Fruit fly (Drosophila melanogaster): ENCODE measurements around the gene sgg.

The sgg gene

dm6 chrX:2703693-2704092 is 69.9 kb downstream of the sgg start, which contains the start of gene Ugalt (continued):
- peak; percentile 100 for TF ChIP-seq aop (GFP tag; IDR thresholded peaks at IDR 0.05)
- TF ChIP-seq CG2120 (GFP tag; optimal IDR thresholded peaks at IDR 0.05) = peak; percentile 100
- TF ChIP-seq CG11504 (tag; optimal IDR thresholded peaks at IDR 0.05) = peak; percentile 99
- peak; percentile 100 for TF ChIP-seq CG13123 (GFP tag; optimal IDR thresholded peaks at IDR 0.05)
- peak; percentile 79 for TF ChIP-seq CG42726 (GFP tag; IDR thresholded peaks at IDR 0.05; ENCODE audit: partially characterized antibody)
- no peak for TF ChIP-seq tna (GFP tag; IDR thresholded peaks at IDR 0.05; ENCODE audit: partially characterized antibody)
- peak; percentile 100 for TF ChIP-seq dmrt99B (tag; optimal IDR thresholded peaks at IDR 0.05)
- peak; percentile 100 for TF ChIP-seq gem (tag; optimal IDR thresholded peaks at IDR 0.05)
- peak; percentile 99 for TF ChIP-seq Adf1 (GFP tag; IDR thresholded peaks at IDR 0.05)
- TF ChIP-seq CG7556 (GFP tag; optimal IDR thresholded peaks at IDR 0.05) = peak; percentile 100
- TF ChIP-seq CG12236 (GFP tag; optimal IDR thresholded peaks at IDR 0.05) = peak; percentile 100
- TF ChIP-seq CG31388 (GFP tag; optimal IDR thresholded peaks at IDR 0.05) = peak; percentile 100
- peak; percentile 100 for TF ChIP-seq kay (GFP tag; optimal IDR thresholded peaks at IDR 0.05)
- TF ChIP-seq az2 (GFP tag; optimal IDR thresholded peaks at IDR 0.05) = peak; percentile 100
- peak; percentile 100 for TF ChIP-seq CG6765 (GFP tag; optimal IDR thresholded peaks at IDR 0.05)
- no peak for TF ChIP-seq CG2129 (GFP tag; IDR thresholded peaks at IDR 0.05; ENCODE audit: partially characterized antibody)
- peak; percentile 100 for TF ChIP-seq exex (tag; optimal IDR thresholded peaks at IDR 0.05)
- peak; percentile 100 for TF ChIP-seq row (GFP tag; IDR thresholded peaks at IDR 0.05)
- TF ChIP-seq tio (GFP tag; optimal IDR thresholded peaks at IDR 0.05) = peak; percentile 100
- TF ChIP-seq tx (GFP tag; optimal IDR thresholded peaks at IDR 0.05) = peak; percentile 100
- TF ChIP-seq fd96Cb (tag; optimal IDR thresholded peaks at IDR 0.05) = peak; percentile 100
- TF ChIP-seq bcd (GFP tag; optimal IDR thresholded peaks at IDR 0.05) = peak; percentile 100
- TF ChIP-seq seq (GFP tag; IDR thresholded peaks at IDR 0.05) = peak; percentile 100
- peak; percentile 99 for TF ChIP-seq CG10274 (GFP tag; optimal IDR thresholded peaks at IDR 0.05)
- TF ChIP-seq Doc2 (GFP tag; IDR thresholded peaks at IDR 0.05) = peak; percentile 100
- peak; percentile 100 for TF ChIP-seq CG12659 (GFP tag; optimal IDR thresholded peaks at IDR 0.05)
- peak; percentile 100 for TF ChIP-seq sisA (GFP tag; IDR thresholded peaks at IDR 0.05)
- TF ChIP-seq nmo (GFP tag; optimal IDR thresholded peaks at IDR 0.05) = peak; percentile 100
- peak; percentile 100 for TF ChIP-seq CG7372 (GFP tag; IDR thresholded peaks at IDR 0.05)
- peak; percentile 100 for TF ChIP-seq Atf3 (GFP tag; optimal IDR thresholded peaks at IDR 0.05)
- TF ChIP-seq CG2712 (tag; optimal IDR thresholded peaks at IDR 0.05) = peak; percentile 100
- peak; percentile 100 for TF ChIP-seq CrebB (tag; optimal IDR thresholded peaks at IDR 0.05)
- peak; percentile 100 for TF ChIP-seq CG8944 (GFP tag; optimal IDR thresholded peaks at IDR 0.05)
- peak; percentile 100 for TF ChIP-seq dysf (GFP tag; IDR thresholded peaks at IDR 0.05)
- TF ChIP-seq NfI (GFP tag; optimal IDR thresholded peaks at IDR 0.05) = peak; percentile 100
- peak; percentile 99 for TF ChIP-seq Hmx (GFP tag; optimal IDR thresholded peaks at IDR 0.05)
- TF ChIP-seq ind (GFP tag; optimal IDR thresholded peaks at IDR 0.05) = peak; percentile 100
- TF ChIP-seq CG2202 (tag; optimal IDR thresholded peaks at IDR 0.05) = peak; percentile 100
- TF ChIP-seq Oli (tag; optimal IDR thresholded peaks at IDR 0.05) = peak; percentile 100
- TF ChIP-seq CG3065 (GFP tag; optimal IDR thresholded peaks at IDR 0.05) = peak; percentile 100
- TF ChIP-seq bbx (GFP tag; IDR thresholded peaks at IDR 0.05; ENCODE audit: partially characterized antibody) = peak; percentile 51
- TF ChIP-seq unpg (GFP tag; optimal IDR thresholded peaks at IDR 0.05) = peak; percentile 100
- peak; percentile 89 for TF ChIP-seq pfk (GFP tag; optimal IDR thresholded peaks at IDR 0.05)
- peak; percentile 86 to 93 for TF ChIP-seq insv (GFP tag; optimal IDR thresholded peaks at IDR 0.05)
- peak; percentile 100 for TF ChIP-seq gsb-n (tag; optimal IDR thresholded peaks at IDR 0.05)
- TF ChIP-seq CG6254 (GFP tag; optimal IDR thresholded peaks at IDR 0.05) = peak; percentile 99
- peak; percentile 100 for TF ChIP-seq trh (GFP tag; optimal IDR thresholded peaks at IDR 0.05)
- TF ChIP-seq crol (GFP tag; IDR thresholded peaks at IDR 0.05) = peak; percentile 97
- TF ChIP-seq slp2 (GFP tag; optimal IDR thresholded peaks at IDR 0.05) = peak; percentile 100
- TF ChIP-seq schlank (tag; optimal IDR thresholded peaks at IDR 0.05) = peak; percentile 100
- TF ChIP-seq Dad (GFP tag; optimal IDR thresholded peaks at IDR 0.05) = peak; percentile 100

All from whole organism, embryonic.